Fruit fly (Drosophila melanogaster) whole organism, wandering third instar larva: ENCODE data around the gene Tim17b2.

Source experiments
- Abd-B ChIP-seq: fragments of >200 bp; optimal IDR thresholded peaks from 2 replicates; lab custom pipeline; 2017; ENCODE audit warnings: missing biosample characterization, missing genetic modification characterization
- HLH106 ChIP-seq: fragments of 200-800 bp; optimal IDR thresholded peaks from 3 replicates; lab custom pipeline; 2019; ENCODE audit warnings: missing biosample characterization, mild to moderate bottlenecking, missing genetic modification characterization, moderate library complexity
- Hnf4 ChIP-seq: fragments of 200-800 bp; sonication (Bioruptor generic); optimal IDR thresholded peaks from 2 replicates; lab custom pipeline; 2016; ENCODE audit warnings: missing biosample characterization, mild to moderate bottlenecking, missing genetic modification characterization
- Hr78 ChIP-seq: fragments of >200 bp; optimal IDR thresholded peaks from 2 replicates; lab custom pipeline; 2017; ENCODE audit warnings: missing biosample characterization, missing genetic modification characterization
- Hr83 ChIP-seq: fragments of 200-300 bp; sonication (Bioruptor generic); optimal IDR thresholded peaks from 2 replicates; lab custom pipeline; 2016; ENCODE audit warnings: missing biosample characterization, mild to moderate bottlenecking, missing genetic modification characterization, moderate library complexity; ENCODE audit not compliant: poor library complexity, severe bottlenecking
- Jra ChIP-seq: sonication (Bioruptor generic); optimal IDR thresholded peaks from 2 replicates; lab custom pipeline; 2016; ENCODE audit warnings: missing biosample characterization, missing genetic modification characterization
- N ChIP-seq: fragments of >200 bp; optimal IDR thresholded peaks from 2 replicates; lab custom pipeline; 2018; ENCODE audit warnings: missing biosample characterization, missing external identifiers, missing genetic modification characterization
- Rel ChIP-seq, 2 experiments: fragments of 200-800 bp; sonication (Bioruptor generic) in 1 of 2; optimal IDR thresholded peaks; 2 replicates in 1 of 2; 3 replicates in 1 of 2; lab custom pipeline; 2016 to 2019; ENCODE audit warnings: mild to moderate bottlenecking in 2 of 2, missing biosample characterization in 2 of 2, missing genetic modification characterization in 2 of 2, moderate library complexity in 1 of 2
- Sp1 ChIP-seq: fragments of 200-800 bp; sonication (Bioruptor generic); optimal IDR thresholded peaks from 3 replicates; lab custom pipeline; 2019; ENCODE audit warnings: missing biosample characterization, mild to moderate bottlenecking, missing genetic modification characterization, moderate library complexity
- Vsx2 ChIP-seq: fragments of 200-300, 225-300 bp; sonication (Bioruptor generic); optimal IDR thresholded peaks from 2 replicates; lab custom pipeline; 2018; ENCODE audit warnings: missing biosample characterization, missing genetic modification characterization; ENCODE audit not compliant: partially characterized antibody
- br ChIP-seq: fragments of 200-800 bp; sonication (Bioruptor generic); optimal IDR thresholded peaks from 2 replicates; lab custom pipeline; 2016; ENCODE audit warnings: missing biosample characterization, missing genetic modification characterization
- brk ChIP-seq: fragments of 200-800 bp; sonication (Bioruptor generic); optimal IDR thresholded peaks from 2 replicates; lab custom pipeline; 2016; ENCODE audit warnings: missing biosample characterization, mild to moderate bottlenecking, missing genetic modification characterization
- dl ChIP-seq, 2 experiments: fragments of 175-275, 200-275 bp in 1 of 2; fragments of 200-275 bp in 1 of 2; sonication (Bioruptor generic); optimal IDR thresholded peaks; lab custom pipeline; 2018; ENCODE audit warnings: mild to moderate bottlenecking in 2 of 2, missing biosample characterization in 2 of 2, missing genetic modification characterization in 2 of 2, moderate library complexity in 2 of 2; ENCODE audit not compliant: partially characterized antibody in 2 of 2, insufficient read depth in 1 of 2
- dsf ChIP-seq: sonication (Bioruptor generic); optimal IDR thresholded peaks from 2 replicates; lab custom pipeline; 2016; ENCODE audit warnings: missing biosample characterization, missing genetic modification characterization, borderline replicate concordance
- ey ChIP-seq: fragments of 200-800 bp; sonication (Bioruptor generic); optimal IDR thresholded peaks from 2 replicates; lab custom pipeline; 2016; ENCODE audit warnings: missing biosample characterization, missing genetic modification characterization
- foxo ChIP-seq, 2 experiments: fragments of 200-800 bp; sonication (Bioruptor generic); optimal IDR thresholded peaks; 2 replicates in 1 of 2; 3 replicates in 1 of 2; lab custom pipeline; 2016 to 2017; ENCODE audit warnings: missing biosample characterization in 2 of 2, missing genetic modification characterization in 2 of 2
- h ChIP-seq: fragments of 200-800 bp; sonication (Bioruptor generic); optimal IDR thresholded peaks from 3 replicates; lab custom pipeline; 2016; ENCODE audit warnings: missing biosample characterization, mild to moderate bottlenecking, missing genetic modification characterization
- lola ChIP-seq: fragments of >200 bp; optimal IDR thresholded peaks from 2 replicates; lab custom pipeline; 2017; ENCODE audit warnings: missing biosample characterization, missing genetic modification characterization
- psq ChIP-seq: fragments of 200-800 bp; sonication (Bioruptor generic); optimal IDR thresholded peaks from 3 replicates; lab custom pipeline; 2017; ENCODE audit warnings: missing biosample characterization, mild to moderate bottlenecking, missing genetic modification characterization, moderate library complexity
- rgr ChIP-seq: fragments of 200-800 bp; sonication (Bioruptor generic); optimal IDR thresholded peaks from 3 replicates; lab custom pipeline; 2016; ENCODE audit warnings: missing biosample characterization, mild to moderate bottlenecking, missing genetic modification characterization
- sage ChIP-seq: fragments of 200-800 bp; sonication (Bioruptor generic); optimal IDR thresholded peaks from 2 replicates; lab custom pipeline; 2016; ENCODE audit warnings: missing biosample characterization, mild to moderate bottlenecking, missing genetic modification characterization
- sv ChIP-seq: fragments of 200-800 bp; sonication (Bioruptor generic); optimal IDR thresholded peaks from 3 replicates; lab custom pipeline; 2016; ENCODE audit warnings: missing biosample characterization, missing genetic modification characterization
- tai ChIP-seq: sonication (Bioruptor generic); optimal IDR thresholded peaks from 2 replicates; lab custom pipeline; 2016; ENCODE audit warnings: missing biosample characterization, missing genetic modification characterization
- usp ChIP-seq: fragments of >200 bp; optimal IDR thresholded peaks from 2 replicates; lab custom pipeline; 2017; ENCODE audit warnings: missing biosample characterization, missing genetic modification characterization
- woc ChIP-seq: sonication (Bioruptor generic); optimal IDR thresholded peaks from 2 replicates; lab custom pipeline; 2016; ENCODE audit warnings: missing biosample characterization, mild to moderate bottlenecking, missing genetic modification characterization

Tim17b2 gene

dm6 chr2L:15474402-15474801 lies 10.1 kb upstream of the Tim17b2 start:
- TF ChIP-seq br (GFP tag; lab: Kevin White, UChicago) (no peak), Hr83 (GFP tag; lab: Kevin White, UChicago) (no peak), dl (GFP tag; optimal IDR thresholded peaks at IDR 0.05; lab: Kevin White, UChicago; ENCODE audit: insufficient read depth in 1 of 2, partially characterized antibody in 2 of 2) (no peak), Jra (GFP tag; lab: Kevin White, UChicago) (no peak)

DNA sequence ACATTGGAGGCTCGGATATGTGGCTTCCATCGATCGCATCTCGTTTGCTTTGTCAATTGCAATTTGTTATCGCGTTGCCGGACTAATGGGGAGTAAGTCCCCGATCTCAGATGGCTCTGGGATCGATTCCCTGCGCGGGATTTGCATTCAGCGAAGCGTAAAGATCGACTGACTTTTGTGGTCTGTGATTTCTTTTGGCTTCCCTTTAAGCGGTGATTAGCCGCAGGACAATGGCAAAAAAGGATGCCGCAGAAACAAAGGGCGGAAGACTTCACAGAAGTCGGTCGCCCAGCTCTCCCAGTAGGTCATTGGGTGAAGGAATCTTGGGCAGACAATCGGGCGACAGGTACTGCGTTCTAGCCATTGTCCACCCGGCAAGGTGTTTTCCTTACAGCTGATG lies 9.6 kb upstream of the Tim17b2 start:
- TF ChIP-seq usp (GFP tag; lab: Kevin White, UChicago) (no peak), ey (GFP tag; lab: Kevin White, UChicago) (no peak), HLH106 (tag; lab: Kevin White, UChicago) (no peak), woc (GFP tag; lab: Kevin White, UChicago) (no peak), dsf (GFP tag; lab: Kevin White, UChicago) (no peak), rgr (GFP tag; lab: Kevin White, UChicago) (no peak)

dm6 chr2L:15478159-15478591 lies 6.4 kb upstream of the Tim17b2 start, which contains the start of gene sna:
Gene sna (minus strand): TSS chr2L:15478260.
- TF ChIP-seq dl (GFP tag; optimal IDR thresholded peaks at IDR 0.05; lab: Kevin White, UChicago; ENCODE audit: insufficient read depth in 1 of 2, partially characterized antibody in 2 of 2): no peak
- TF ChIP-seq brk (GFP tag; lab: Kevin White, UChicago): no peak
- TF ChIP-seq Hr83 (GFP tag; lab: Kevin White, UChicago): no peak
- TF ChIP-seq Jra (GFP tag; lab: Kevin White, UChicago): no peak
- no peak for TF ChIP-seq Sp1 (GFP tag; lab: Kevin White, UChicago)
- TF ChIP-seq Rel (GFP tag; optimal IDR thresholded peaks at IDR 0.05; lab: Kevin White, UChicago): no peak
- TF ChIP-seq Rel (tag; optimal IDR thresholded peaks at IDR 0.05; lab: Kevin White, UChicago): no peak
- no peak for TF ChIP-seq Vsx2 (GFP tag; lab: Kevin White, UChicago)
- TF ChIP-seq foxo (GFP tag; optimal IDR thresholded peaks at IDR 0.05; lab: Kevin White, UChicago): no peak
- TF ChIP-seq psq (GFP tag; lab: Kevin White, UChicago): no peak
- no peak for TF ChIP-seq sv (GFP tag; lab: Kevin White, UChicago)
- no peak for TF ChIP-seq tai (GFP tag; lab: Kevin White, UChicago)
- no peak for TF ChIP-seq sage (GFP tag; lab: Kevin White, UChicago)
- TF ChIP-seq Abd-B (GFP tag; lab: Kevin White, UChicago): no peak

DNA sequence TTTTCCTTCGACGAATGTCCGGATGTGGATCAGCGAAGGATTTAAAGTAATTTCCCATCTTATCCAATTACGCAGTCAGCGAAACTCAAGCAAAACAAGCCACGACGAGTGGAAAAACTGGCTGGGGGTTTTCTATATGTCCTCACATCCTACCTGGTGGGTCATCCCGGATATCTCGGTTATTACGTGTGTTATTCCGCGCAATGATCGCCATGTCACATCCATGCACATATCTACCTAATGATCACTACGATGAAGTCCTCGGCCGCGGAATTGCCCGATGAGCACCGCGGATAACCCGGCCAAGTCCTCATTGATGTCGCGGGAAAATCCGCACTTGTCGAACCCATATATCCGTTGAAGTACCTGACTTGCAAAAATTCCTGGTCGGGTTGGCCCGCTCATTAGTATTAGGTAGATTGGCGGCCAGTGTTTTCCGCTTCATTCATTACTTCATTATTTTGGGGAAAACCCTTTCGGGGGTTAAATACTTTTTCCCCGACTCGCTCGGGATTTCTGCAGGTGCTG lies 4.8 kb upstream of the Tim17b2 start:
- TF ChIP-seq HLH106 (tag; lab: Kevin White, UChicago) (no peak), lola (GFP tag; lab: Kevin White, UChicago) (no peak), Jra (GFP tag; lab: Kevin White, UChicago) (no peak), Hnf4 (GFP tag; lab: Kevin White, UChicago) (no peak), Hr78 (GFP tag; lab: Kevin White, UChicago) (no peak), sage (GFP tag; lab: Kevin White, UChicago) (no peak), N (GFP tag; lab: Kevin White, UChicago) (no peak), usp (GFP tag; lab: Kevin White, UChicago) (no peak), h (GFP tag; lab: Kevin White, UChicago) (no peak), dsf (GFP tag; lab: Kevin White, UChicago) (no peak), Rel (GFP tag; optimal IDR thresholded peaks at IDR 0.05; lab: Kevin White, UChicago) (no peak), Rel (tag; optimal IDR thresholded peaks at IDR 0.05; lab: Kevin White, UChicago) (no peak)
- TF ChIP-seq, all 38 proteins: peak for 0

dm6 chr2L:15485626-15486486 lies 1.3 kb downstream of the Tim17b2 start:
- TF ChIP-seq Abd-B (GFP tag; lab: Kevin White, UChicago): no peak
